Fruit fly (Drosophila melanogaster) whole organism, embryonic: ENCODE results near the gene CBP.
A peak's percentile ranks its signal among the peaks of the same experiment; 100 is the strongest.

Source experiments
- CG11723 ChIP-seq: fragments of 200-800 bp; sonication (Bioruptor generic); optimal IDR thresholded peaks from 2 replicates; lab custom pipeline; 2017; ENCODE audit warnings: missing biosample characterization, mild to moderate bottlenecking, missing genetic modification characterization
- CG12071 ChIP-seq: fragments of 200-800 bp; sonication (Bioruptor generic); optimal IDR thresholded peaks from 3 replicates; lab custom pipeline; 2018; ENCODE audit warnings: missing biosample characterization, mild to moderate bottlenecking, missing genetic modification characterization
- CG1233 ChIP-seq: fragments of 200-800 bp; sonication (Bioruptor generic); optimal IDR thresholded peaks from 4 replicates; lab custom pipeline; 2018; ENCODE audit warnings: missing biosample characterization, mild to moderate bottlenecking, missing genetic modification characterization
- CG12391 ChIP-seq: fragments of 200-800 bp; sonication (Bioruptor generic); optimal IDR thresholded peaks from 3 replicates; lab custom pipeline; 2018; ENCODE audit warnings: missing biosample characterization, mild to moderate bottlenecking, missing genetic modification characterization, moderate library complexity
- CG14050 ChIP-seq: fragments of 200-800 bp; sonication (Bioruptor generic); IDR thresholded peaks from 3 replicates; pipeline ENCODE4 v1.3.6; 2022; ENCODE audit warnings: missing biosample characterization, missing genetic modification characterization
- CG16863 ChIP-seq: fragments of 200-800 bp; sonication (Bioruptor generic); optimal IDR thresholded peaks from 3 replicates; lab custom pipeline; 2016; ENCODE audit warnings: missing biosample characterization, missing genetic modification characterization
- CG17802 ChIP-seq: fragments of 200-800 bp; sonication (Bioruptor generic); optimal IDR thresholded peaks from 2 replicates; lab custom pipeline; 2018; ENCODE audit warnings: missing biosample characterization, mild to moderate bottlenecking, missing genetic modification characterization, moderate library complexity
- CG31224 ChIP-seq: fragments of 200-800 bp; sonication (Bioruptor generic); IDR thresholded peaks from 2 replicates; pipeline ENCODE4 v1.3.6; 2022; ENCODE audit warnings: missing biosample characterization, missing genetic modification characterization
- CG34376 ChIP-seq: fragments of 200-800 bp; sonication (Bioruptor generic); optimal IDR thresholded peaks from 2 replicates; lab custom pipeline; 2018; ENCODE audit warnings: missing biosample characterization, mild to moderate bottlenecking, missing genetic modification characterization
- CG3847 ChIP-seq: fragments of 200-800 bp; sonication (Bioruptor generic); IDR thresholded peaks from 2 replicates; pipeline ENCODE4 v1.3.6; 2022; ENCODE audit warnings: missing biosample characterization, missing genetic modification characterization
- CG4328 ChIP-seq: fragments of 200-800 bp; sonication (Bioruptor generic); optimal IDR thresholded peaks from 3 replicates; lab custom pipeline; 2017; ENCODE audit warnings: missing biosample characterization, missing genetic modification reagents, missing genetic modification characterization
- CG4820 ChIP-seq: fragments of 200-800 bp; sonication (Bioruptor generic); optimal IDR thresholded peaks from 3 replicates; lab custom pipeline; 2016; ENCODE audit warnings: missing biosample characterization, missing genetic modification characterization
- CG6175 ChIP-seq: fragments of 200-800 bp; sonication (Bioruptor generic); IDR thresholded peaks from 3 replicates; pipeline ENCODE4 v1.3.6; 2022; ENCODE audit warnings: missing biosample characterization, missing genetic modification characterization
- CG6854 ChIP-seq: fragments of 200-800 bp; sonication (Bioruptor generic); optimal IDR thresholded peaks from 3 replicates; lab custom pipeline; 2017; ENCODE audit warnings: missing biosample characterization, mild to moderate bottlenecking, missing genetic modification characterization
- CG7745 ChIP-seq: fragments of 200-800 bp; sonication (Bioruptor generic); optimal IDR thresholded peaks from 2 replicates; lab custom pipeline; 2018; ENCODE audit warnings: missing biosample characterization, mild to moderate bottlenecking, missing genetic modification characterization, moderate library complexity
- CG8765 ChIP-seq: fragments of 200-800 bp; sonication (Bioruptor generic); IDR thresholded peaks from 2 replicates; pipeline ENCODE4 v1.3.6; 2022; ENCODE audit warnings: missing biosample characterization, missing genetic modification characterization
- CG8924 ChIP-seq: fragments of 200-800 bp; optimal IDR thresholded peaks from 3 replicates; lab custom pipeline; 2019; ENCODE audit warnings: missing biosample characterization, mild to moderate bottlenecking, missing genetic modification characterization, moderate library complexity
- Chrac-16 ChIP-seq: fragments of 200-800 bp; sonication (Bioruptor generic); optimal IDR thresholded peaks from 3 replicates; lab custom pipeline; 2016; ENCODE audit warnings: missing biosample characterization, missing genetic modification characterization
- D ChIP-seq, 2 experiments: fragments of 200-800 bp in 1 of 2; fragments of >200 bp in 1 of 2; sonication (Bioruptor generic) in 1 of 2; optimal IDR thresholded peaks; 2 replicates in 1 of 2; 3 replicates in 1 of 2; lab custom pipeline; 2017; ENCODE audit warnings: mild to moderate bottlenecking in 1 of 2, missing biosample characterization in 1 of 2, missing genetic modification characterization in 1 of 2, missing genetic modification reagents in 1 of 2
- D19A ChIP-seq: fragments of 200-800 bp; optimal IDR thresholded peaks from 3 replicates; lab custom pipeline; 2019; ENCODE audit warnings: missing biosample characterization, mild to moderate bottlenecking, missing genetic modification characterization, moderate library complexity
- Dfd ChIP-seq, 2 experiments: fragments of >200 bp; optimal IDR thresholded peaks; 2 replicates each; lab custom pipeline; 2017; ENCODE audit warnings: missing biosample characterization in 2 of 2, missing genetic modification characterization in 2 of 2
- Dip3 ChIP-seq: fragments of 200-800 bp; sonication (Bioruptor generic); optimal IDR thresholded peaks from 3 replicates; lab custom pipeline; 2016; ENCODE audit warnings: missing biosample characterization, missing genetic modification characterization
- Dll ChIP-seq: fragments of 200-800 bp; sonication (Bioruptor generic); IDR thresholded peaks from 4 replicates; pipeline ENCODE4 v1.3.6; 2022; ENCODE audit warnings: missing biosample characterization, missing genetic modification characterization; ENCODE audit not compliant: partially characterized antibody
- Fer3 ChIP-seq: fragments of 200-800 bp; sonication (Bioruptor generic); optimal IDR thresholded peaks from 2 replicates; lab custom pipeline; 2018; ENCODE audit warnings: missing biosample characterization, mild to moderate bottlenecking, missing genetic modification characterization, moderate library complexity
- H15 ChIP-seq: fragments of 200-800 bp; sonication (Bioruptor generic); IDR thresholded peaks from 3 replicates; pipeline ENCODE4 v1.3.6; 2022; ENCODE audit warnings: missing biosample characterization, missing genetic modification characterization
- Hr51 ChIP-seq, 2 experiments: fragments of 200-800 bp; sonication (Bioruptor generic); optimal IDR thresholded peaks; 2 replicates in 1 of 2; 3 replicates in 1 of 2; lab custom pipeline; 2016 to 2018; ENCODE audit warnings: missing biosample characterization in 2 of 2, missing genetic modification characterization in 2 of 2, mild to moderate bottlenecking in 1 of 2, moderate library complexity in 1 of 2
- Kr ChIP-seq: fragments of 200-800 bp; sonication (Bioruptor generic); optimal IDR thresholded peaks from 2 replicates; lab custom pipeline; 2017; ENCODE audit warnings: missing biosample characterization, mild to moderate bottlenecking, missing genetic modification characterization
- MBD-R2 ChIP-seq: fragments of 200-800 bp; sonication (Bioruptor generic); IDR thresholded peaks from 2 replicates; pipeline ENCODE4 v1.3.6; 2022; ENCODE audit warnings: missing biosample characterization, missing genetic modification characterization
- Mad ChIP-seq: fragments of 200-800 bp; sonication (Bioruptor generic); optimal IDR thresholded peaks from 2 replicates; lab custom pipeline; 2016; ENCODE audit warnings: missing biosample characterization, missing genetic modification characterization
- Max ChIP-seq: fragments of 200-800 bp; sonication (Bioruptor generic); optimal IDR thresholded peaks from 2 replicates; lab custom pipeline; 2016; ENCODE audit warnings: missing biosample characterization, mild to moderate bottlenecking, missing genetic modification characterization
- Mes4 ChIP-seq: fragments of 200-800 bp; sonication (Bioruptor generic); optimal IDR thresholded peaks from 2 replicates; lab custom pipeline; 2016; ENCODE audit warnings: missing biosample characterization, missing genetic modification characterization
- Opbp ChIP-seq: fragments of 200-800 bp; sonication (Bioruptor generic); IDR thresholded peaks from 3 replicates; pipeline ENCODE4 v1.3.6; 2022; ENCODE audit warnings: missing biosample characterization, missing genetic modification characterization; ENCODE audit not compliant: partially characterized antibody
- Sox102F ChIP-seq: fragments of 200-800 bp; sonication (Bioruptor generic); optimal IDR thresholded peaks from 2 replicates; lab custom pipeline; 2018; ENCODE audit warnings: missing biosample characterization, mild to moderate bottlenecking, missing genetic modification characterization, moderate library complexity
- Ssrp ChIP-seq: fragments of 200-800 bp; sonication (Bioruptor generic); optimal IDR thresholded peaks from 2 replicates; lab custom pipeline; 2018; ENCODE audit warnings: missing biosample characterization, mild to moderate bottlenecking, missing genetic modification characterization, moderate library complexity
- cato ChIP-seq: fragments of 200-800 bp; sonication (Bioruptor generic); optimal IDR thresholded peaks from 2 replicates; lab custom pipeline; 2016; ENCODE audit warnings: missing biosample characterization, missing genetic modification characterization, borderline replicate concordance
- caup ChIP-seq: fragments of 200-800 bp; sonication (Bioruptor generic); optimal IDR thresholded peaks from 3 replicates; lab custom pipeline; 2017; ENCODE audit warnings: missing biosample characterization, mild to moderate bottlenecking, missing genetic modification characterization, moderate library complexity; ENCODE audit not compliant: severe bottlenecking
- dan ChIP-seq: fragments of 200-800 bp; sonication (Bioruptor generic); IDR thresholded peaks from 2 replicates; pipeline ENCODE4 v1.3.6; 2022; ENCODE audit warnings: missing biosample characterization, missing genetic modification characterization
- dm ChIP-seq: fragments of 200-800 bp; sonication (Bioruptor generic); optimal IDR thresholded peaks from 3 replicates; lab custom pipeline; 2016; ENCODE audit warnings: missing biosample characterization, missing genetic modification characterization
- ham ChIP-seq: fragments of 200-800 bp; sonication (Bioruptor generic); IDR thresholded peaks from 2 replicates; pipeline ENCODE4 v1.3.6; 2022; ENCODE audit warnings: missing biosample characterization, missing genetic modification characterization
- hth ChIP-seq: fragments of >200 bp; optimal IDR thresholded peaks from 2 replicates; lab custom pipeline; 2017; ENCODE audit warnings: inconsistent platforms
- jumu ChIP-seq: fragments of 200-800 bp; sonication (Bioruptor generic); optimal IDR thresholded peaks from 3 replicates; lab custom pipeline; 2016; ENCODE audit warnings: missing biosample characterization, missing genetic modification characterization
- nom ChIP-seq: fragments of 200-800 bp; sonication (Bioruptor generic); optimal IDR thresholded peaks from 2 replicates; lab custom pipeline; 2017; ENCODE audit warnings: missing biosample characterization, missing genetic modification characterization, mild to moderate bottlenecking, moderate library complexity, missing genetic modification reagents
- peb ChIP-seq: fragments of 200-800 bp; sonication (Bioruptor generic); IDR thresholded peaks from 2 replicates; pipeline ENCODE4 v1.3.6; 2022; ENCODE audit warnings: missing biosample characterization, missing genetic modification characterization
- pfk ChIP-seq: fragments of 200-800 bp; sonication (Bioruptor generic); optimal IDR thresholded peaks from 2 replicates; lab custom pipeline; 2018; ENCODE audit warnings: missing biosample characterization, mild to moderate bottlenecking, missing genetic modification characterization, moderate library complexity
- pho ChIP-seq: fragments of 200-800 bp; sonication (Bioruptor generic); optimal IDR thresholded peaks from 2 replicates; lab custom pipeline; 2016; ENCODE audit warnings: missing biosample characterization, missing genetic modification characterization
- usp ChIP-seq: fragments of >200 bp; optimal IDR thresholded peaks from 2 replicates; lab custom pipeline; 2017; ENCODE audit warnings: missing biosample characterization, missing genetic modification characterization
- wdn ChIP-seq: fragments of 200-800 bp; sonication (Bioruptor generic); IDR thresholded peaks from 2 replicates; pipeline ENCODE4 v1.3.6; 2022; ENCODE audit warnings: missing biosample characterization, missing genetic modification characterization
- zfh1 ChIP-seq: fragments of 200-800 bp; sonication (Bioruptor generic); IDR thresholded peaks from 3 replicates; pipeline ENCODE4 v1.3.6; 2022; ENCODE audit warnings: missing biosample characterization, missing genetic modification characterization

Gene CBP

dm6 chrX:7336962-7337844 lies at the start of gene CBP (continued):
- peak; percentile 97 for TF ChIP-seq Chrac-16
- peak; percentile 97 for TF ChIP-seq jumu (GFP tag; lab: Kevin White, UChicago)
- no peak for TF ChIP-seq hth
- TF ChIP-seq CG4328 (GFP tag; lab: Kevin White, UChicago): peak; percentile 93
- peak; percentile 95 to 98 for TF ChIP-seq Hr51 (GFP tag; optimal IDR thresholded peaks at IDR 0.05; lab: Kevin White, UChicago)
- peak; percentile 95 for TF ChIP-seq peb (GFP tag; lab: Robert Waterston, UW)
- TF ChIP-seq pfk (GFP tag; lab: Kevin White, UChicago): peak; percentile 60
- peak; percentile 95 for TF ChIP-seq Kr
- TF ChIP-seq CG12391 (tag; lab: Kevin White, UChicago): peak; percentile 99
- peak; percentile 96 for TF ChIP-seq Mad
- TF ChIP-seq Ssrp (tag; lab: Kevin White, UChicago): peak; percentile 97
- TF ChIP-seq wdn (GFP tag; lab: Robert Waterston, UW): peak; percentile 91
- peak; percentile 98 for TF ChIP-seq zfh1 (GFP tag; lab: Robert Waterston, UW)
- TF ChIP-seq MBD-R2 (GFP tag; lab: Robert Waterston, UW): peak; percentile 81
- TF ChIP-seq CG16863: peak; percentile 98
- peak; percentile 91 for TF ChIP-seq Dip3 (GFP tag; lab: Kevin White, UChicago)
- peak; percentile 97 for TF ChIP-seq CG1233 (GFP tag; lab: Kevin White, UChicago)
- peak; percentile 93 for TF ChIP-seq pho (GFP tag; lab: Kevin White, UChicago)
- peak; percentile 98 for TF ChIP-seq Mes4
- 0 out of 3 replicates have a peak, but pooled peaks have one; percentile 31 for TF ChIP-seq Opbp
- peak; percentile 93 for TF ChIP-seq CG14050
- TF ChIP-seq CG17802 (tag; lab: Kevin White, UChicago): peak; percentile 93
- peak; percentile 98 for TF ChIP-seq Sox102F
- peak; percentile 82; the same call in 2 of the 3 replicates for TF ChIP-seq CG6175 (GFP tag; lab: Robert Waterston, UW)
- peak; percentile 97 for TF ChIP-seq D19A (tag; lab: Kevin White, UChicago)
- peak; percentile 96 for TF ChIP-seq CG6854 (GFP tag; lab: Kevin White, UChicago)
- TF ChIP-seq CG31224 (GFP tag; lab: Robert Waterston, UW): peak; percentile 89
- peak; percentile 96 for TF ChIP-seq Fer3 (tag; lab: Kevin White, UChicago)
- peak; percentile 76 for TF ChIP-seq ham (GFP tag; lab: Robert Waterston, UW)
- no peak for TF ChIP-seq usp (GFP tag; lab: Kevin White, UChicago)
- no peak for TF ChIP-seq Dfd (GFP tag; optimal IDR thresholded peaks at IDR 0.05; lab: Kevin White, UChicago)
- TF ChIP-seq Max (GFP tag; lab: Kevin White, UChicago): peak; percentile 95
- TF ChIP-seq caup: peak; percentile 96
- TF ChIP-seq D (optimal IDR thresholded peaks at IDR 0.05; lab: Kevin White, UChicago): no peak
- TF ChIP-seq D (GFP tag; optimal IDR thresholded peaks at IDR 0.05; lab: Kevin White, UChicago): peak; percentile 99
- peak; percentile 92 for TF ChIP-seq nom (GFP tag; lab: Kevin White, UChicago)
- peak; percentile 98 for TF ChIP-seq CG12071
- TF ChIP-seq CG4820 (GFP tag; lab: Kevin White, UChicago): peak; percentile 97
- TF ChIP-seq CG8765 (GFP tag; lab: Robert Waterston, UW): peak; percentile 95
- peak; percentile 97 for TF ChIP-seq CG11723 (GFP tag; lab: Kevin White, UChicago)
- TF ChIP-seq CG3847 (GFP tag; lab: Robert Waterston, UW): peak; percentile 94
- no peak for TF ChIP-seq Dll (GFP tag; lab: Robert Waterston, UW)
- peak; percentile 96 for TF ChIP-seq cato (GFP tag; lab: Kevin White, UChicago)
- peak; percentile 93 for TF ChIP-seq dm (GFP tag; lab: Kevin White, UChicago)
- TF ChIP-seq dan (GFP tag; lab: Robert Waterston, UW): peak; percentile 89; the same call in 1 of the 2 replicates
- peak; percentile 79 for TF ChIP-seq CG7745 (tag; lab: Kevin White, UChicago)
- peak; percentile 94 for TF ChIP-seq H15 (GFP tag; lab: Robert Waterston, UW)
- TF ChIP-seq CG34376 (GFP tag; lab: Kevin White, UChicago): peak; percentile 91
- TF ChIP-seq CG8924 (tag; lab: Kevin White, UChicago): peak; percentile 99
